Fruit fly (Drosophila melanogaster) whole organism, prepupa: Measurements from ENCODE around the gene CG8236.

ENCODE experiments used
- CG11902 ChIP-seq: fragments of 200-800 bp; sonication (Bioruptor generic); optimal IDR thresholded peaks from 3 replicates; lab custom pipeline; 2016; ENCODE audit warnings: missing biosample characterization, missing genetic modification characterization
- CG15336 ChIP-seq: fragments of 200-800 bp; sonication (Bioruptor generic); IDR thresholded peaks from 2 replicates; pipeline ENCODE4 v1.3.6; 2022; ENCODE audit warnings: missing biosample characterization, missing genetic modification characterization
- CG1621 ChIP-seq: fragments of 200-800 bp; sonication (Bioruptor generic); optimal IDR thresholded peaks from 3 replicates; lab custom pipeline; 2018; ENCODE audit warnings: missing biosample characterization, mild to moderate bottlenecking, missing genetic modification characterization
- CG16779 ChIP-seq: fragments of 200-800 bp; sonication (Bioruptor generic); optimal IDR thresholded peaks from 3 replicates; lab custom pipeline; 2017; ENCODE audit warnings: missing biosample characterization, mild to moderate bottlenecking, missing genetic modification characterization
- CG3032 ChIP-seq: fragments of 200-800 bp; optimal IDR thresholded peaks from 2 replicates; lab custom pipeline; 2019; ENCODE audit warnings: missing biosample characterization, mild to moderate bottlenecking, missing genetic modification characterization, moderate library complexity
- CG31627 ChIP-seq: fragments of 200-800 bp; sonication (Bioruptor generic); optimal IDR thresholded peaks from 3 replicates; lab custom pipeline; 2016; ENCODE audit warnings: missing biosample characterization, missing genetic modification characterization
- CG34406 ChIP-seq: fragments of 200-800 bp; sonication (Bioruptor generic); optimal IDR thresholded peaks from 3 replicates; lab custom pipeline; 2016; ENCODE audit warnings: missing biosample characterization, missing genetic modification characterization
- CG3919 ChIP-seq: fragments of 200-800 bp; sonication (Bioruptor generic); optimal IDR thresholded peaks from 3 replicates; lab custom pipeline; 2016; ENCODE audit warnings: missing biosample characterization, missing genetic modification characterization
- CG4318 ChIP-seq: fragments of 200-800 bp; sonication (Bioruptor generic); optimal IDR thresholded peaks from 3 replicates; lab custom pipeline; 2017; ENCODE audit warnings: missing biosample characterization, mild to moderate bottlenecking, missing genetic modification characterization
- CG6163 ChIP-seq: fragments of 200-800 bp; sonication (Bioruptor generic); IDR thresholded peaks from 3 replicates; pipeline ENCODE4 v1.3.6; 2022; ENCODE audit warnings: missing biosample characterization, missing genetic modification characterization
- CG6792 ChIP-seq: fragments of 200-800 bp; sonication (Bioruptor generic); optimal IDR thresholded peaks from 3 replicates; lab custom pipeline; 2016; ENCODE audit warnings: missing biosample characterization, missing genetic modification characterization
- CG6808 ChIP-seq: fragments of 200-800 bp; sonication (Bioruptor generic); optimal IDR thresholded peaks from 3 replicates; lab custom pipeline; 2017; ENCODE audit warnings: missing biosample characterization, missing genetic modification characterization, mild to moderate bottlenecking, moderate library complexity, missing genetic modification reagents
- CG6854 ChIP-seq: fragments of 200-800 bp; sonication (Bioruptor generic); optimal IDR thresholded peaks from 2 replicates; lab custom pipeline; 2017; ENCODE audit warnings: missing biosample characterization, mild to moderate bottlenecking, missing genetic modification characterization
- CG8319 ChIP-seq: fragments of 200-800 bp; sonication (Bioruptor generic); optimal IDR thresholded peaks from 3 replicates; lab custom pipeline; 2016; ENCODE audit warnings: missing biosample characterization, missing genetic modification characterization
- Eip75B ChIP-seq: fragments of 200-800 bp; sonication (Bioruptor generic); optimal IDR thresholded peaks from 3 replicates; lab custom pipeline; 2016; ENCODE audit warnings: missing biosample characterization, missing genetic modification characterization
- Eip78C ChIP-seq: fragments of 200-800 bp; sonication (Bioruptor generic); peaks from one replicate; lab custom pipeline; 2016; ENCODE audit warnings: missing biosample characterization, missing genetic modification characterization
- Gug ChIP-seq: fragments of 200-800 bp; sonication (Bioruptor generic); IDR thresholded peaks from 2 replicates; pipeline ENCODE4 v1.3.6; 2022; ENCODE audit warnings: missing biosample characterization, missing genetic modification characterization
- Hr38 ChIP-seq: sonication (Bioruptor generic); optimal IDR thresholded peaks from 2 replicates; lab custom pipeline; 2016; ENCODE audit warnings: missing biosample characterization, missing genetic modification characterization
- Hr39 ChIP-seq: fragments of 200-800 bp; sonication (Bioruptor generic); optimal IDR thresholded peaks from 2 replicates; lab custom pipeline; 2016; ENCODE audit warnings: missing biosample characterization, missing genetic modification characterization
- Lpt ChIP-seq: fragments of 200-800 bp; sonication (Bioruptor generic); optimal IDR thresholded peaks from 3 replicates; lab custom pipeline; 2016; ENCODE audit warnings: missing biosample characterization, missing genetic modification characterization
- Met ChIP-seq: fragments of 200-800 bp; sonication (Bioruptor generic); optimal IDR thresholded peaks from 3 replicates; lab custom pipeline; 2016; ENCODE audit warnings: missing biosample characterization, missing genetic modification characterization
- Smox ChIP-seq: fragments of 200-800 bp; sonication (Bioruptor generic); optimal IDR thresholded peaks from 3 replicates; lab custom pipeline; 2016; ENCODE audit warnings: missing biosample characterization, missing genetic modification characterization
- Sox102F ChIP-seq: fragments of 200-800 bp; sonication (Bioruptor generic); optimal IDR thresholded peaks from 2 replicates; lab custom pipeline; 2016; ENCODE audit warnings: missing biosample characterization, mild to moderate bottlenecking, missing genetic modification characterization
- Sox14 ChIP-seq: fragments of 200-800 bp; sonication (Bioruptor generic); optimal IDR thresholded peaks from 3 replicates; lab custom pipeline; 2016; ENCODE audit warnings: missing biosample characterization, missing genetic modification characterization
- achi ChIP-seq: fragments of 200-800 bp; sonication (Bioruptor generic); optimal IDR thresholded peaks from 3 replicates; lab custom pipeline; 2016; ENCODE audit warnings: missing biosample characterization, missing genetic modification characterization
- cyc ChIP-seq: fragments of 200-800 bp; sonication (Bioruptor generic); optimal IDR thresholded peaks from 3 replicates; lab custom pipeline; 2016; ENCODE audit warnings: missing biosample characterization, missing genetic modification characterization
- dac ChIP-seq: fragments of 200-800 bp; sonication (Bioruptor generic); optimal IDR thresholded peaks from 2 replicates; lab custom pipeline; 2017; ENCODE audit warnings: missing biosample characterization, mild to moderate bottlenecking, missing genetic modification characterization
- dsx ChIP-seq: fragments of 200-800 bp; optimal IDR thresholded peaks from 3 replicates; lab custom pipeline; 2019; ENCODE audit warnings: missing biosample characterization, mild to moderate bottlenecking, missing genetic modification characterization, moderate library complexity; ENCODE audit not compliant: poor library complexity, severe bottlenecking
- eg ChIP-seq: fragments of 200-800 bp; sonication (Bioruptor generic); IDR thresholded peaks from 3 replicates; pipeline ENCODE4 v1.3.6; 2022; ENCODE audit warnings: missing biosample characterization, missing genetic modification characterization
- esn ChIP-seq: fragments of 200-800 bp; sonication (Bioruptor generic); optimal IDR thresholded peaks from 2 replicates; lab custom pipeline; 2016; ENCODE audit warnings: missing biosample characterization, mild to moderate bottlenecking, missing genetic modification characterization, moderate library complexity
- fd59A ChIP-seq: fragments of 200-800 bp; sonication (Bioruptor generic); optimal IDR thresholded peaks from 2 replicates; lab custom pipeline; 2017; ENCODE audit warnings: missing biosample characterization, mild to moderate bottlenecking, missing genetic modification characterization, missing genetic modification reagents
- fkh ChIP-seq: fragments of 200-800 bp; sonication (Bioruptor generic); optimal IDR thresholded peaks from 3 replicates; lab custom pipeline; 2017; ENCODE audit warnings: missing biosample characterization, mild to moderate bottlenecking, missing genetic modification characterization, moderate library complexity
- pdm3 ChIP-seq: fragments of 200-800 bp; sonication (Bioruptor generic); optimal IDR thresholded peaks from 3 replicates; lab custom pipeline; 2016; ENCODE audit warnings: missing biosample characterization, missing genetic modification characterization
- salr ChIP-seq, 2 experiments: fragments of 200-800 bp; sonication (Bioruptor generic); optimal IDR thresholded peaks; 3 replicates each; lab custom pipeline; 2016 to 2018; ENCODE audit warnings: missing biosample characterization in 2 of 2, missing genetic modification characterization in 2 of 2, mild to moderate bottlenecking in 1 of 2
- ss ChIP-seq, 2 experiments: fragments of 200-800 bp; sonication (Bioruptor generic); optimal IDR thresholded peaks; 2 replicates in 1 of 2; 3 replicates in 1 of 2; lab custom pipeline; 2017 to 2018; ENCODE audit warnings: mild to moderate bottlenecking in 2 of 2, missing biosample characterization in 2 of 2, missing genetic modification characterization in 2 of 2, moderate library complexity in 1 of 2

The CG8236 gene

dm6 chr3R:8812342-8812966 is 43.3 kb downstream of the CG8236 start (continued):
- TF ChIP-seq dsx (GFP tag; lab: Kevin White, UChicago) (peak; percentile 72), CG3032 (tag; lab: Kevin White, UChicago) (peak; percentile 71), CG4318 (GFP tag; lab: Kevin White, UChicago) (peak; percentile 80), esn (GFP tag; lab: Kevin White, UChicago) (peak; percentile 68), achi (peak; percentile 86), Hr39 (GFP tag; lab: Kevin White, UChicago) (peak; percentile 57), Lpt (GFP tag; lab: Kevin White, UChicago) (peak; percentile 89), salr (GFP tag; optimal IDR thresholded peaks at IDR 0.05; lab: Kevin White, UChicago) (peak; percentile 62 to 80), Sox102F (GFP tag; lab: Kevin White, UChicago) (peak; percentile 58), CG8319 (peak; percentile 57), CG6854 (GFP tag; lab: Kevin White, UChicago) (no peak), Sox14 (GFP tag; lab: Kevin White, UChicago) (peak; percentile 82), pdm3 (GFP tag; lab: Kevin White, UChicago) (peak; percentile 88), Met (GFP tag; lab: Kevin White, UChicago) (peak; percentile 44), Eip75B (GFP tag; lab: Kevin White, UChicago) (peak; percentile 77), CG6163 (GFP tag; lab: Robert Waterston, UW) (peak; percentile 93), cyc (GFP tag; lab: Kevin White, UChicago) (peak; percentile 45), CG3919 (GFP tag; lab: Kevin White, UChicago) (peak; percentile 82), Hr38 (GFP tag; lab: Kevin White, UChicago) (peak; percentile 55)

- TF ChIP-seq CG6163 (GFP tag; lab: Robert Waterston, UW) (no peak), CG6808 (GFP tag; lab: Kevin White, UChicago) (no peak), fkh (GFP tag; lab: Kevin White, UChicago) (peak; percentile 4), Sox14 (GFP tag; lab: Kevin White, UChicago) (no peak), dac (GFP tag; lab: Kevin White, UChicago) (no peak), CG31627 (GFP tag; lab: Kevin White, UChicago) (no peak), CG11902 (GFP tag; lab: Kevin White, UChicago) (no peak)
These were observed 44.0 kb downstream of the CG8236 start, which contains the start of gene CG9837 for dm6 chr3R:8813164-8813629. TSS of gene CG9837 (minus strand) at chr3R:8813579.

- TF ChIP-seq CG6808 (GFP tag; lab: Kevin White, UChicago): peak; percentile 16
- TF ChIP-seq fkh (GFP tag; lab: Kevin White, UChicago): peak; percentile 55
- no peak for TF ChIP-seq Eip75B (GFP tag; lab: Kevin White, UChicago)
These were observed 44.9 kb downstream of the CG8236 start for dm6 chr3R:8814029-8814647.

- TF ChIP-seq Hr39 (GFP tag; lab: Kevin White, UChicago) (no peak), CG6808 (GFP tag; lab: Kevin White, UChicago) (peak; percentile 4)
These were observed 45.9 kb downstream of the CG8236 start for dm6 chr3R:8815074-8815473.

- TF ChIP-seq CG3032 (tag; lab: Kevin White, UChicago) (no peak), eg (0 out of 3 replicates have a peak, but pooled peaks have one; percentile 21)
These were observed 49.0 kb downstream of the CG8236 start for dm6 chr3R:8818239-8818638.

dm6 chr3R:8819551-8820057 is 50.4 kb downstream of the CG8236 start:
- TF ChIP-seq Smox (peak; percentile 3), CG16779 (tag; lab: Kevin White, UChicago) (peak; percentile 12), CG6792 (GFP tag; lab: Kevin White, UChicago) (no peak), eg (no peak), esn (GFP tag; lab: Kevin White, UChicago) (no peak), Eip75B (GFP tag; lab: Kevin White, UChicago) (peak; percentile 30), Hr38 (GFP tag; lab: Kevin White, UChicago) (no peak), Hr39 (GFP tag; lab: Kevin White, UChicago) (no peak), CG31627 (GFP tag; lab: Kevin White, UChicago) (no peak), fd59A (no peak), CG3919 (GFP tag; lab: Kevin White, UChicago) (peak; percentile 6), ss (GFP tag; optimal IDR thresholded peaks at IDR 0.05; lab: Kevin White, UChicago) (peak in 1 of 2 experiments; percentile 50), Gug (no peak), CG1621 (tag; lab: Kevin White, UChicago) (no peak), CG11902 (GFP tag; lab: Kevin White, UChicago) (no peak), Sox102F (GFP tag; lab: Kevin White, UChicago) (no peak), CG3032 (tag; lab: Kevin White, UChicago) (no peak), CG15336 (GFP tag; lab: Robert Waterston, UW) (no peak), Lpt (GFP tag; lab: Kevin White, UChicago) (no peak), Met (GFP tag; lab: Kevin White, UChicago) (peak; percentile 14), CG34406 (GFP tag; lab: Kevin White, UChicago) (no peak), Sox14 (GFP tag; lab: Kevin White, UChicago) (peak; percentile 20), Eip78C (GFP tag; lab: Kevin White, UChicago) (peak; percentile 57)
